Worm (Caenorhabditis elegans): ENCODE results near the gene R01E6.5.
A peak's percentile ranks its signal among the peaks of the same experiment; 100 is the strongest.

The R01E6.5 gene

DNA sequence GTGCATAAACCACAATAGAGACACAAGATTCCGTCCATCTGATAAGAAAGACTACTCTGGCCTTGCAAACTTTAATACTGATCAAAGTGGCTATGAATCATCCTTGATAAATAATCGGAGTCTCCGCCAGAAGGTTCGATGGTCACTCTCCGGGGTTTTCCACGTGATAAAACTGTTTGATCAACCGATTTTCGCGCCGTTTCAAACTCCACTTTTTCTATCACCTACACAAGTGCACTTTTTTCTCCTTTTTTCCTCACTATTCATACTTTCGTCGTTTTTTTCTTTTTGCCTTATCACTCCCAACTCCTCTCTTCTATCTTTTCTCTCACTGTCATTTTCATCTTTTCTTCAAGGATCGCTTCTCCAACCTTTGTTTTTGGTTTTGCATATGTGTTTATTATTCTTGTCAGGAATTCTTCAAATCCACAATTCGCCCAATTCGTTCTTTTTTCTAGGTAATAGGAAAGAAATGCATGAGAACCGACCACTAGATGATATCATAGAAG, 8.2 kb upstream of the R01E6.5 start, which contains the start of gene F18H3.4 (continued):
- no peak for TF ChIP-seq F16B12.6 (tag; optimal IDR thresholded peaks at IDR 0.05)
- TF ChIP-seq unc-30 (tag; optimal IDR thresholded peaks at IDR 0.05): no peak
- TF ChIP-seq nhr-19 (GFP tag; conservative IDR thresholded peaks at IDR 0.05): peak; percentile 53

- TF ChIP-seq nhr-19 (GFP tag; conservative IDR thresholded peaks at IDR 0.05): no peak
- peak; percentile 4 for TF ChIP-seq skn-1 (tag; optimal IDR thresholded peaks at IDR 0.05)
Measured at ce11 chrX:13530015-13530778, 6.7 kb upstream of the R01E6.5 start.

DNA sequence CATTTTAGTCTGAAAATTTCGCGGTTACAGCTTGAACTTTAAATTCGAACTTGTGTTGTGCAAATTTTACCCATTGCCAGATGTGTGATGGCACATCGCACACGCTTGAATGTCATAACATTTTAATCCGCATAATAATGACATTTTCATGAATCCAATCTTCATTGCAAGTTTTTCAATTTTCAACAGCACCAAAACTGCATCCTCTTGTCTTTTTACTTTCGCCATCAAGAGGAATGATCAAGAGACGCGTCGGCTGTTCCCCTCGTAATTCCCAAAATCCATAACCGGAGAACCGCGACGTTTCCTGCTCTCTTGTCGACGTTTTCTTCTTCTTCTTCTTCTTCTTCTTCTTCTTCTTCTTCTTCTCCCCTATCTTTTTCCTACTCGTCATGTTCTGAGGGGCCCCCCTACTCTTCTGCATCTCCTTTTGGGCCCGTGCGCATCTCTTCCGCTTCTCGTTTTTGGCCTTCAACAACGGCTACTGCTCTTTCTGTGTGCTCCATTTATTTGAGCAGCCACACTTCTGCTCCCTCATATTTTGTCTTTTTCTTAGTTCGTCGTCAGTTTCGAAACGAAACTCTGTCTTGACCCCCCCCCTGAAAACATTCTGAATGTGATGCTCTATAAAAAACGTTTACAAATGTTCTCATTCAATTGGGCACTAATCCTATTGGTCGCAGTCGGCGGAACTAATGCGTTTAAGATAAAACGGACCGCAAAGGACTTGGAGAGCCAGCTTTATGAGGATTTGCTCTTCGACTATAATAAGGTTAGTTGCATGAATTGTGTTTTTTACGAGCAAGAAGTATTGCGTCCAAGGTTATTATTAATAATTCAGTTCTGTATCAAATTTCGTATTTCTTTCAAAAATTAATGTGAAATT, 4.2 kb upstream of the R01E6.5 start, which contains the start of gene acr-12:
acr-12 (plus strand) TSS at position 430 of the 886 bp plus-strand sequence.
- TF ChIP-seq ceh-82 (tag; optimal IDR thresholded peaks at IDR 0.05) (peak in 1 of 3 experiments; percentile 10), nhr-237 (tag; optimal IDR thresholded peaks at IDR 0.05) (no peak), ama-1 (optimal IDR thresholded peaks at IDR 0.05) (no peak), lin-15B (tag; optimal IDR thresholded peaks at IDR 0.05) (no peak), irx-1 (tag; optimal IDR thresholded peaks at IDR 0.05) (no peak), dpl-1 (GFP tag; optimal IDR thresholded peaks at IDR 0.05) (no peak), lin-14 (GFP tag; optimal IDR thresholded peaks at IDR 0.05) (peak; percentile 72), snu-23 (GFP tag; optimal IDR thresholded peaks at IDR 0.05) (no peak)

DNA sequence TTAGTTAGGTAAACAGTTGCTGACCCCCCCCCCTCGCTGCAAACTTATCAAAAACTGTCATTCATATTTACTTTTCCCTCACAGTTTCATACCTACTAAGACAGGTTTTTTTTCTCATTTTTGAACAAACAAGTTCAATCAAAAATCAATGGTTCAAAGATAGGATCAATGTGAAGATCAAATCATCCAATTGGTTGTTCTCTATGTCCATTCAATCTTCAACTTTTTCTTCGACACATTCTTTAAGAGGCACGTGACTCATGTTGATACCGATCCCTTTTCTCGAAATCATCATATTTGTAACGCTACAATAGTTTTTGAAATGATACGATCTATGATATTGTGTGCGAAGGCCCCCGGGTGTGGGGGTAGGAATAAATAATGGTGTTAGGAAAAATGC, 2.8 kb downstream of the R01E6.5 start:
- TF ChIP-seq zag-1 (tag; optimal IDR thresholded peaks at IDR 0.05) (no peak), nhr-85 (tag) (peak; percentile 100), Y116A8C.19 (tag; optimal IDR thresholded peaks at IDR 0.05; ENCODE audit: borderline replicate concordance) (no peak), pag-3 (tag; optimal IDR thresholded peaks at IDR 0.05; ENCODE audit: borderline replicate concordance, insufficient read depth) (no peak), egl-13 (tag; optimal IDR thresholded peaks at IDR 0.05) (no peak), ceh-8 (GFP tag; optimal IDR thresholded peaks at IDR 0.05) (no peak), tlp-1 (tag; optimal IDR thresholded peaks at IDR 0.05) (no peak), lin-35 (GFP tag; optimal IDR thresholded peaks at IDR 0.05) (peak in 1 of 2 experiments; percentile 72), aly-2 (tag; optimal IDR thresholded peaks at IDR 0.05) (no peak), tbx-2 (tag; optimal IDR thresholded peaks at IDR 0.05) (peak; percentile 79), aha-1 (tag; optimal IDR thresholded peaks at IDR 0.05) (no peak), ceh-63 (GFP tag; optimal IDR thresholded peaks at IDR 0.05) (no peak), swsn-7 (tag; optimal IDR thresholded peaks at IDR 0.05) (peak; percentile 20), snu-23 (GFP tag; optimal IDR thresholded peaks at IDR 0.05) (peak; percentile 84), rnt-1 (tag; optimal IDR thresholded peaks at IDR 0.05) (peak; percentile 4), unc-30 (tag; optimal IDR thresholded peaks at IDR 0.05) (no peak), lsy-2 (tag; optimal IDR thresholded peaks at IDR 0.05) (peak; percentile 43 to 67), fkh-4 (tag; optimal IDR thresholded peaks at IDR 0.05; ENCODE audit: borderline replicate concordance) (no peak), egl-27 (tag; optimal IDR thresholded peaks at IDR 0.05) (no peak), snpc-4 (tag; optimal IDR thresholded peaks at IDR 0.05) (no peak), pax-3 (tag; optimal IDR thresholded peaks at IDR 0.05) (no peak), grh-1 (GFP tag; IDR thresholded peaks at IDR 0.05) (peak; percentile 85), ceh-88 (GFP tag; IDR thresholded peaks at IDR 0.05) (0 out of 2 replicates have a peak, but pooled peaks have one; percentile 28), xbp-1 (tag; optimal IDR thresholded peaks at IDR 0.05) (peak; percentile 39), fos-1 (tag; optimal IDR thresholded peaks at IDR 0.05) (no peak), nhr-77 (tag; optimal IDR thresholded peaks at IDR 0.05) (no peak), sup-37 (GFP tag; optimal IDR thresholded peaks at IDR 0.05) (no peak), mab-9 (GFP tag; IDR thresholded peaks at IDR 0.05) (no peak), lir-3 (tag; optimal IDR thresholded peaks at IDR 0.05; ENCODE audit: poor library complexity) (peak; percentile 48), ztf-4 (tag; optimal IDR thresholded peaks at IDR 0.05) (no peak), nhr-71 (tag; optimal IDR thresholded peaks at IDR 0.05) (peak; percentile 88), mdl-1 (tag; optimal IDR thresholded peaks at IDR 0.05) (peak in 1 of 2 experiments; percentile 59), fkh-8 (tag; optimal IDR thresholded peaks at IDR 0.05) (no peak), dpl-1 (GFP tag; optimal IDR thresholded peaks at IDR 0.05) (peak in 1 of 3 experiments; percentile 26)

All from whole organism, L1 larva.